Worm (Caenorhabditis elegans) whole organism, midembryonic: Measurements from ENCODE around the gene rcat-1.

Source experiments
- flt-1 ChIP-seq: fragments of 200-800 bp; sonication (Bioruptor generic); IDR thresholded peaks from 2 replicates; pipeline ENCODE4 v1.3.6; 2022; ENCODE audit warnings: missing genetic modification characterization, missing compliant biosample characterization
- ztf-29 ChIP-seq: fragments of 200-800 bp; sonication (Bioruptor generic); IDR thresholded peaks from 2 replicates; pipeline ENCODE4 v1.3.6; 2022; ENCODE audit warnings: missing genetic modification reagents, missing genetic modification characterization, missing compliant biosample characterization

DNA sequence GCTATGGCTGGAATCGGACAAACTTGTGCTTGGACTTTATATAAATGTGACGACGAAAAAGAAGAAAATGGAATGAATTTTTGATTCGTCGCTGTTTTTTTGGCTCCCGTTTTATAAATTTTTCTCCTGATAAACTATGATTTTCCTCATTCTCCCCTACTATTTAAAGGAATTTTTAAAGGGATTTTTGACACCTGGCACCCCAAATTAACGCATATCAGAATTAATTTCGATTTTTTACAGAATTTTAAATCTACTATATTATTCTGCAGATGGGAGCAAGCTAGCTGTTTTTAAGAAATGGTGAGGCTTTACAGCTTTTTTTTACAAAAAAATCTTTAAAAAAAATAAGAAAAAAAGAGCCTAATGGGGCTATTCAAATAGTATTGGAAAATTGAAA is 50.2 kb downstream of the rcat-1 start, which contains the start of gene coa-1:
- no peak for TF ChIP-seq ztf-29 (GFP tag; lab: Robert Waterston, UW)
- TF ChIP-seq flt-1 (GFP tag; lab: Robert Waterston, UW), result no peak
